Worm (Caenorhabditis elegans): Measurements from ENCODE around the gene srt-55.
A peak's percentile ranks its signal among the peaks of the same experiment; 100 is the strongest.

The srt-55 gene

ce11 chrIII:10101352-10101751 is 4.9 kb downstream of the srt-55 start, which contains the start of gene kel-10:
TSS of gene kel-10 (minus strand) at chrIII:10101452.
- TF ChIP-seq F26F4.8 (GFP tag; conservative IDR thresholded peaks at IDR 0.05) (no peak), ama-1 (optimal IDR thresholded peaks at IDR 0.05) (no peak), nhr-28 (tag; optimal IDR thresholded peaks at IDR 0.05) (no peak), aha-1 (tag) (no peak), dpl-1 (GFP tag; optimal IDR thresholded peaks at IDR 0.05) (no peak), fos-1 (tag; optimal IDR thresholded peaks at IDR 0.05) (no peak), dve-1 (tag; optimal IDR thresholded peaks at IDR 0.05; ENCODE audit: insufficient read depth) (no peak), ztf-7 (tag; optimal IDR thresholded peaks at IDR 0.05) (no peak), Y5F2A.4 (GFP tag; optimal IDR thresholded peaks at IDR 0.05) (no peak), vab-7 (GFP tag; IDR thresholded peaks at IDR 0.05) (no peak), lin-1 (GFP tag; IDR thresholded peaks at IDR 0.05) (no peak), D1046.2 (GFP tag; IDR thresholded peaks at IDR 0.05) (no peak), php-3 (GFP tag; IDR thresholded peaks at IDR 0.05) (no peak), lir-3 (tag; optimal IDR thresholded peaks at IDR 0.05) (no peak), daf-16 (GFP tag; optimal IDR thresholded peaks at IDR 0.05) (no peak), daf-16 (tag; optimal IDR thresholded peaks at IDR 0.05) (no peak), lim-7 (GFP tag; IDR thresholded peaks at IDR 0.05) (no peak), mes-2 (tag; optimal IDR thresholded peaks at IDR 0.05; ENCODE audit: poor library complexity, severe bottlenecking) (no peak), F44E2.7 (GFP tag; IDR thresholded peaks at IDR 0.05) (no peak), hif-1 (tag; optimal IDR thresholded peaks at IDR 0.05) (no peak), mep-1 (tag; optimal IDR thresholded peaks at IDR 0.05) (no peak)

ce11 chrIII:10097981-10098380 is 8.3 kb downstream of the srt-55 start, which contains the start of gene spop-1:
TSS of gene spop-1 (minus strand) at chrIII:10098081.
- TF ChIP-seq aha-1 (tag) (peak; percentile 52), lin-29 (GFP tag; IDR thresholded peaks at IDR 0.05) (no peak)

ce11 chrIII:10096525-10096972 is 9.7 kb downstream of the srt-55 start:
- TF ChIP-seq nhr-25 (tag; optimal IDR thresholded peaks at IDR 0.05; ENCODE audit: borderline replicate concordance, insufficient read depth) (peak; percentile 67), lin-1 (GFP tag; IDR thresholded peaks at IDR 0.05) (peak; percentile 80), fkh-10 (GFP tag; optimal IDR thresholded peaks at IDR 0.05) (peak; percentile 76), dve-1 (tag; optimal IDR thresholded peaks at IDR 0.05; ENCODE audit: insufficient read depth) (peak; percentile 96), spr-3 (GFP tag; optimal IDR thresholded peaks at IDR 0.05) (peak; percentile 22), ceh-20 (GFP tag; IDR thresholded peaks at IDR 0.05) (peak; percentile 81), mdl-1 (tag; optimal IDR thresholded peaks at IDR 0.05) (peak; percentile 98 to 99), nhr-111 (GFP tag; optimal IDR thresholded peaks at IDR 0.05) (no peak), dpl-1 (GFP tag; optimal IDR thresholded peaks at IDR 0.05) (peak; percentile 62), sdz-12 (GFP tag; optimal IDR thresholded peaks at IDR 0.05) (no peak), mes-2 (tag; optimal IDR thresholded peaks at IDR 0.05; ENCODE audit: poor library complexity, severe bottlenecking) (peak; percentile 34), dmd-6 (GFP tag; IDR thresholded peaks at IDR 0.05) (peak; percentile 89), php-3 (GFP tag; IDR thresholded peaks at IDR 0.05) (peak; percentile 79), egl-43 (GFP tag; IDR thresholded peaks at IDR 0.05) (peak; percentile 80), nhr-102 (tag; optimal IDR thresholded peaks at IDR 0.05) (peak; percentile 79), F10B5.3 (tag; optimal IDR thresholded peaks at IDR 0.05) (peak; percentile 43), hlh-11 (tag; optimal IDR thresholded peaks at IDR 0.05) (peak; percentile 98), T26A8.4 (GFP tag; IDR thresholded peaks at IDR 0.05) (peak; percentile 91), dmd-8 (GFP tag; IDR thresholded peaks at IDR 0.05) (no peak), duxl-1 (tag; optimal IDR thresholded peaks at IDR 0.05; ENCODE audit: poor library complexity) (no peak), Y48G9A.11 (GFP tag; IDR thresholded peaks at IDR 0.05) (no peak), snpc-1.2 (GFP tag; IDR thresholded peaks at IDR 0.05) (no peak), zag-1 (tag; optimal IDR thresholded peaks at IDR 0.05) (peak; percentile 40), nhr-237 (tag; optimal IDR thresholded peaks at IDR 0.05) (no peak), pqm-1 (tag; optimal IDR thresholded peaks at IDR 0.05) (peak; percentile 27), aha-1 (tag) (peak; percentile 98), nhr-42 (GFP tag; IDR thresholded peaks at IDR 0.05) (peak; percentile 45; the same call in 1 of the 2 replicates), nhr-10 (tag; optimal IDR thresholded peaks at IDR 0.05) (peak; percentile 33), T20F7.1 (GFP tag; optimal IDR thresholded peaks at IDR 0.05) (peak; percentile 66), vab-7 (GFP tag; IDR thresholded peaks at IDR 0.05) (0 out of 2 replicates have a peak, but pooled peaks have one; percentile 41), zip-2 (tag; optimal IDR thresholded peaks at IDR 0.05) (no peak), D1046.2 (GFP tag; IDR thresholded peaks at IDR 0.05) (no peak), lin-39 (tag; optimal IDR thresholded peaks at IDR 0.05) (no peak)
